Fruit fly (Drosophila melanogaster): ENCODE measurements around the gene Gyc89Db.

Gene Gyc89Db

DNA sequence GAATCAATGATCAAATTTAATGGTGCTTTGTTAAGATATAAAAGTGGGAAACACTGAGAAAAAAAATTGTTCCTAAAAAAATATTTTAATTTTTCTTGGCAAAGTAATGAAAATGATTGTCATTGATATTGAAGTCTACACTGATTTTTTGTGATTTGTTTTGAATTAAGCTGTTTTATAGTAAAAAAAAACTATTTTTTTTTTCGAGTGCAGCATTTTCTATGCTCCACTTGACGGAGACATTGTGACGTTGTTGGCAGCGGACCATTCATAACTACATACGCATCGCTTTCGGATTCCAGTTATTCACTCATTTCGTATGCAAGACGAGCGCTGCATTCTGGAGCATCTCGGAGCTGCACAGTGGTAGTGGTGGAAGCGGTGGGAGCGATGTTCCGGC is 47.3 kb downstream of the Gyc89Db start (continued):
- no peak for TF ChIP-seq CG12769 (tag; optimal IDR thresholded peaks at IDR 0.05)
- TF ChIP-seq shn (GFP tag; optimal IDR thresholded peaks at IDR 0.05) = no peak
- peak; percentile 42 for TF ChIP-seq CG1792 (GFP tag; optimal IDR thresholded peaks at IDR 0.05)
- TF ChIP-seq TFAM (GFP tag; optimal IDR thresholded peaks at IDR 0.05) = no peak
- TF ChIP-seq fru (optimal IDR thresholded peaks at IDR 0.05) = no peak
- no peak for TF ChIP-seq inv (GFP tag; IDR thresholded peaks at IDR 0.05; ENCODE audit: partially characterized antibody)
- no peak for TF ChIP-seq CG8478 (optimal IDR thresholded peaks at IDR 0.05)
- no peak for TF ChIP-seq lov (optimal IDR thresholded peaks at IDR 0.05)
- peak; percentile 62; the same call in 1 of the 3 replicates for TF ChIP-seq lov (GFP tag; IDR thresholded peaks at IDR 0.05)
- peak; percentile 84 for TF ChIP-seq unpg (GFP tag; optimal IDR thresholded peaks at IDR 0.05)
- TF ChIP-seq jumu (GFP tag; optimal IDR thresholded peaks at IDR 0.05) = peak; percentile 5
- no peak for TF ChIP-seq mld (GFP tag; IDR thresholded peaks at IDR 0.05; ENCODE audit: partially characterized antibody)
- peak; percentile 38 for TF ChIP-seq sd (tag; optimal IDR thresholded peaks at IDR 0.05)
- no peak for TF ChIP-seq CG11456 (GFP tag; IDR thresholded peaks at IDR 0.05)
- TF ChIP-seq ash1 (GFP tag; optimal IDR thresholded peaks at IDR 0.05) = no peak
- peak; percentile 43 for TF ChIP-seq nom (GFP tag; optimal IDR thresholded peaks at IDR 0.05)
- no peak for TF ChIP-seq CG5180 (GFP tag; optimal IDR thresholded peaks at IDR 0.05)
- TF ChIP-seq sug (tag; optimal IDR thresholded peaks at IDR 0.05) = no peak
- TF ChIP-seq Rfx (GFP tag; IDR thresholded peaks at IDR 0.05) = no peak
- TF ChIP-seq CG13296 (GFP tag; optimal IDR thresholded peaks at IDR 0.05) = no peak
- TF ChIP-seq CG18262 (tag; optimal IDR thresholded peaks at IDR 0.05) = peak; percentile 88
- TF ChIP-seq Antp (GFP tag; optimal IDR thresholded peaks at IDR 0.05) = no peak
- peak; percentile 62 for TF ChIP-seq CG12104 (GFP tag; optimal IDR thresholded peaks at IDR 0.05)
- TF ChIP-seq zfh2 (GFP tag; optimal IDR thresholded peaks at IDR 0.05) = no peak
- TF ChIP-seq Gug (GFP tag; IDR thresholded peaks at IDR 0.05) = no peak; the same call in 3 of the 4 replicates
- TF ChIP-seq Usf (GFP tag; optimal IDR thresholded peaks at IDR 0.05) = no peak
- TF ChIP-seq Dfd (GFP tag; optimal IDR thresholded peaks at IDR 0.05) = no peak
- peak; percentile 93 for TF ChIP-seq gsb-n (tag; optimal IDR thresholded peaks at IDR 0.05)
- no peak for TF ChIP-seq CG16815 (GFP tag; optimal IDR thresholded peaks at IDR 0.05)
- no peak for TF ChIP-seq Trl (optimal IDR thresholded peaks at IDR 0.05)
- peak; percentile 22 for TF ChIP-seq Trl (GFP tag; optimal IDR thresholded peaks at IDR 0.05)
- peak; percentile 86 for TF ChIP-seq Sox102F (GFP tag; optimal IDR thresholded peaks at IDR 0.05)
- peak; percentile 82 for TF ChIP-seq tin (GFP tag; optimal IDR thresholded peaks at IDR 0.05)
- TF ChIP-seq CG10959 (GFP tag; IDR thresholded peaks at IDR 0.05) = peak; percentile 59
- TF ChIP-seq so (GFP tag; IDR thresholded peaks at IDR 0.05) = peak; percentile 83
- TF ChIP-seq Optix (GFP tag; IDR thresholded peaks at IDR 0.05) = no peak
- no peak for TF ChIP-seq amos (GFP tag; IDR thresholded peaks at IDR 0.05; ENCODE audit: partially characterized antibody)
- TF ChIP-seq CG2889 (GFP tag; IDR thresholded peaks at IDR 0.05) = 0 out of 3 replicates have a peak, but pooled peaks have one; percentile 15
- peak; percentile 74 for TF ChIP-seq Med (GFP tag)
- TF ChIP-seq CG6272 (GFP tag; IDR thresholded peaks at IDR 0.05) = peak; percentile 40; the same call in 1 of the 2 replicates
- TF ChIP-seq sqz (GFP tag; optimal IDR thresholded peaks at IDR 0.05) = peak; percentile 24
- no peak for TF ChIP-seq odd (GFP tag; optimal IDR thresholded peaks at IDR 0.05)
- no peak for TF ChIP-seq CG7271 (tag; optimal IDR thresholded peaks at IDR 0.05)
- TF ChIP-seq CG4282 (GFP tag; optimal IDR thresholded peaks at IDR 0.05) = no peak
- peak; percentile 64; the same call in 2 of the 3 replicates for TF ChIP-seq H15 (GFP tag; IDR thresholded peaks at IDR 0.05)
- peak; percentile 91 for TF ChIP-seq ci (GFP tag; IDR thresholded peaks at IDR 0.05)
- no peak for TF ChIP-seq ERR (GFP tag; optimal IDR thresholded peaks at IDR 0.05)
- no peak for TF ChIP-seq chinmo (GFP tag; IDR thresholded peaks at IDR 0.05; ENCODE audit: partially characterized antibody)
- peak; percentile 65 for TF ChIP-seq E2f1 (GFP tag; IDR thresholded peaks at IDR 0.05)
- TF ChIP-seq luna (GFP tag; optimal IDR thresholded peaks at IDR 0.05) = no peak
- no peak for TF ChIP-seq yki (optimal IDR thresholded peaks at IDR 0.05)
- no peak for TF ChIP-seq HLHmδ (GFP tag; optimal IDR thresholded peaks at IDR 0.05)
- TF ChIP-seq CG8359 (GFP tag; optimal IDR thresholded peaks at IDR 0.05; ENCODE audit: borderline replicate concordance) = peak; percentile 64

Data from whole organism, embryonic.